Fruit fly (Drosophila melanogaster): Measurements from ENCODE around the gene Svil.
A peak's percentile ranks its signal among the peaks of the same experiment; 100 is the strongest.

Gene Svil

dm6 chr3L:2378549-2378948 is 1.1 kb downstream of the Svil start:
- no peak for TF ChIP-seq rn (GFP tag; IDR thresholded peaks at IDR 0.05)
- TF ChIP-seq CG34367 (tag; optimal IDR thresholded peaks at IDR 0.05), result no peak
- TF ChIP-seq D1 (tag; optimal IDR thresholded peaks at IDR 0.05), result no peak
- TF ChIP-seq Pif1B (GFP tag; optimal IDR thresholded peaks at IDR 0.05), result no peak
- no peak for TF ChIP-seq CG12605 (GFP tag; IDR thresholded peaks at IDR 0.05)
- no peak for TF ChIP-seq CG32121 (GFP tag; IDR thresholded peaks at IDR 0.05)
- no peak for TF ChIP-seq Snoo (tag; optimal IDR thresholded peaks at IDR 0.05)
- no peak for TF ChIP-seq CG8301 (tag; optimal IDR thresholded peaks at IDR 0.05)
- TF ChIP-seq CG13204 (GFP tag; optimal IDR thresholded peaks at IDR 0.05), result no peak
- TF ChIP-seq Ets98B (GFP tag; IDR thresholded peaks at IDR 0.05), result no peak
- no peak for TF ChIP-seq EcR (GFP tag; optimal IDR thresholded peaks at IDR 0.05)
- no peak for TF ChIP-seq CG17806 (tag; optimal IDR thresholded peaks at IDR 0.05)
- no peak for TF ChIP-seq fd96Ca (GFP tag; IDR thresholded peaks at IDR 0.05)
- no peak for TF ChIP-seq gl (tag; optimal IDR thresholded peaks at IDR 0.05)
- no peak for TF ChIP-seq Pif1A (GFP tag; optimal IDR thresholded peaks at IDR 0.05)
- TF ChIP-seq CG10348 (GFP tag; IDR thresholded peaks at IDR 0.05), result no peak

dm6 chr3L:2379472-2379871 is 2.0 kb downstream of the Svil start:
- no peak for TF ChIP-seq CG8301 (tag; optimal IDR thresholded peaks at IDR 0.05)
- no peak for TF ChIP-seq CG8159 (tag; optimal IDR thresholded peaks at IDR 0.05)
- no peak for TF ChIP-seq CG17806 (tag; optimal IDR thresholded peaks at IDR 0.05)
- no peak for TF ChIP-seq Pif1A (GFP tag; optimal IDR thresholded peaks at IDR 0.05)
- TF ChIP-seq fd96Ca (GFP tag; IDR thresholded peaks at IDR 0.05), result no peak
- no peak for TF ChIP-seq CG14655 (GFP tag; optimal IDR thresholded peaks at IDR 0.05)
- TF ChIP-seq EcR (GFP tag; optimal IDR thresholded peaks at IDR 0.05), result no peak
- TF ChIP-seq rn (GFP tag; IDR thresholded peaks at IDR 0.05), result no peak
- TF ChIP-seq Ets98B (GFP tag; IDR thresholded peaks at IDR 0.05), result no peak
- no peak for TF ChIP-seq CG15710 (tag; optimal IDR thresholded peaks at IDR 0.05)
- no peak for TF ChIP-seq CG34367 (tag; optimal IDR thresholded peaks at IDR 0.05)

- TF ChIP-seq CG13204 (GFP tag; optimal IDR thresholded peaks at IDR 0.05), result no peak
- TF ChIP-seq CG12605 (GFP tag; IDR thresholded peaks at IDR 0.05), result no peak
- TF ChIP-seq Pif1A (GFP tag; optimal IDR thresholded peaks at IDR 0.05), result no peak
- no peak for TF ChIP-seq CG32121 (GFP tag; IDR thresholded peaks at IDR 0.05)
- no peak for TF ChIP-seq rn (GFP tag; IDR thresholded peaks at IDR 0.05)
- no peak for TF ChIP-seq CG9948 (tag; optimal IDR thresholded peaks at IDR 0.05)
- no peak for TF ChIP-seq fd96Ca (GFP tag; IDR thresholded peaks at IDR 0.05)
- TF ChIP-seq Pif1B (GFP tag; optimal IDR thresholded peaks at IDR 0.05), result no peak
Measured at dm6 chr3L:2385325-2386007, 8.0 kb downstream of the Svil start.

- TF ChIP-seq CG4496 (GFP tag; IDR thresholded peaks at IDR 0.05) (no peak), CG8159 (tag; optimal IDR thresholded peaks at IDR 0.05) (peak; percentile 67), rn (GFP tag; IDR thresholded peaks at IDR 0.05) (no peak), CG34367 (tag; optimal IDR thresholded peaks at IDR 0.05) (peak; percentile 62), Snoo (tag; optimal IDR thresholded peaks at IDR 0.05) (no peak), Pif1B (GFP tag; optimal IDR thresholded peaks at IDR 0.05) (peak; percentile 72), fd96Ca (GFP tag; IDR thresholded peaks at IDR 0.05) (peak; percentile 71), CG10348 (GFP tag; IDR thresholded peaks at IDR 0.05) (no peak), CG32121 (GFP tag; IDR thresholded peaks at IDR 0.05) (0 out of 2 replicates have a peak, but pooled peaks have one; percentile 31), CG17806 (tag; optimal IDR thresholded peaks at IDR 0.05) (peak; percentile 78), CG13204 (GFP tag; optimal IDR thresholded peaks at IDR 0.05) (peak; percentile 65), CG15710 (tag; optimal IDR thresholded peaks at IDR 0.05) (peak; percentile 69), EcR (GFP tag; optimal IDR thresholded peaks at IDR 0.05) (no peak), D1 (tag; optimal IDR thresholded peaks at IDR 0.05) (no peak), Pif1A (GFP tag; optimal IDR thresholded peaks at IDR 0.05) (peak; percentile 56), CG9948 (tag; optimal IDR thresholded peaks at IDR 0.05) (peak; percentile 68), CG8301 (tag; optimal IDR thresholded peaks at IDR 0.05) (peak; percentile 45), CG12605 (GFP tag; IDR thresholded peaks at IDR 0.05) (no peak), CG14655 (GFP tag; optimal IDR thresholded peaks at IDR 0.05) (peak; percentile 67), Ets98B (GFP tag; IDR thresholded peaks at IDR 0.05) (peak; percentile 61), gl (tag; optimal IDR thresholded peaks at IDR 0.05) (peak; percentile 49)
Measured at dm6 chr3L:2386433-2386832, 9.0 kb downstream of the Svil start.

- peak; percentile 12 for TF ChIP-seq Pif1A (GFP tag; optimal IDR thresholded peaks at IDR 0.05)
- peak; percentile 4 for TF ChIP-seq Pif1B (GFP tag; optimal IDR thresholded peaks at IDR 0.05)
- no peak for TF ChIP-seq rn (GFP tag; IDR thresholded peaks at IDR 0.05)
Measured at dm6 chr3L:2387816-2388215, 10.4 kb downstream of the Svil start.

dm6 chr3L:2388683-2389315 is 11.3 kb downstream of the Svil start, which contains the start of gene Mzt1:
Mzt1 (plus strand) TSS chr3L:2389265.
- TF ChIP-seq CG12605 (GFP tag; IDR thresholded peaks at IDR 0.05) (no peak), CG8301 (tag; optimal IDR thresholded peaks at IDR 0.05) (no peak), D1 (tag; optimal IDR thresholded peaks at IDR 0.05) (no peak), rn (GFP tag; IDR thresholded peaks at IDR 0.05) (no peak), CG10348 (GFP tag; IDR thresholded peaks at IDR 0.05) (no peak), CG13204 (GFP tag; optimal IDR thresholded peaks at IDR 0.05) (no peak), CG4496 (GFP tag; IDR thresholded peaks at IDR 0.05) (no peak), gl (tag; optimal IDR thresholded peaks at IDR 0.05) (no peak), CG8159 (tag; optimal IDR thresholded peaks at IDR 0.05) (no peak), CG14655 (GFP tag; optimal IDR thresholded peaks at IDR 0.05) (no peak), Pif1A (GFP tag; optimal IDR thresholded peaks at IDR 0.05) (no peak), fd96Ca (GFP tag; IDR thresholded peaks at IDR 0.05) (no peak), CG32121 (GFP tag; IDR thresholded peaks at IDR 0.05) (no peak), EcR (GFP tag; optimal IDR thresholded peaks at IDR 0.05) (no peak), CG17806 (tag; optimal IDR thresholded peaks at IDR 0.05) (no peak), Snoo (tag; optimal IDR thresholded peaks at IDR 0.05) (no peak), CG34367 (tag; optimal IDR thresholded peaks at IDR 0.05) (no peak)
